Worm (Caenorhabditis elegans) whole organism, midembryonic: ENCODE results near the gene oac-2.

Experiments used
- T22C8.4 ChIP-seq: fragments of 200-800 bp; sonication (Bioruptor generic); IDR thresholded peaks from 2 replicates; pipeline ENCODE4 v1.3.6; 2022; ENCODE audit warnings: missing genetic modification characterization, missing compliant biosample characterization
- cog-1 ChIP-seq: sonication (generic microtip); optimal IDR thresholded peaks from 2 replicates; lab custom pipeline; 2016; ENCODE audit warnings: missing genetic modification characterization, missing compliant biosample characterization
- flt-1 ChIP-seq: fragments of 200-800 bp; sonication (Bioruptor generic); IDR thresholded peaks from 2 replicates; pipeline ENCODE4 v1.3.6; 2022; ENCODE audit warnings: missing genetic modification characterization, missing compliant biosample characterization
- klf-2 ChIP-seq: fragments of 200-800 bp; sonication (Bioruptor generic); conservative IDR thresholded peaks from 2 replicates; pipeline ENCODE4 v1.3.6; 2022; ENCODE audit warnings: missing genetic modification reagents, missing genetic modification characterization, missing compliant biosample characterization
- med-1 ChIP-seq: sonication (generic microtip); optimal IDR thresholded peaks from 2 replicates; lab custom pipeline; 2017; ENCODE audit warnings: missing genetic modification characterization, mild to moderate bottlenecking, missing compliant biosample characterization, antibody characterized with exemption, missing genetic modification reagents; ENCODE audit not compliant: insufficient read depth
- ref-1 ChIP-seq: fragments of 200-800 bp; sonication (Bioruptor generic); conservative IDR thresholded peaks from 2 replicates; pipeline ENCODE4 v1.3.6; 2022; ENCODE audit warnings: missing genetic modification reagents, missing genetic modification characterization, missing compliant biosample characterization
- tab-1 ChIP-seq: fragments of 200-800 bp; sonication (Bioruptor generic); IDR thresholded peaks from 2 replicates; pipeline ENCODE4 v1.3.6; 2022; ENCODE audit warnings: missing genetic modification characterization, missing compliant biosample characterization
- ztf-23 ChIP-seq: fragments of 200-800 bp; sonication (Bioruptor generic); IDR thresholded peaks from 2 replicates; pipeline ENCODE4 v1.3.6; 2022; ENCODE audit warnings: missing genetic modification reagents, missing genetic modification characterization, missing compliant biosample characterization
- ztf-29 ChIP-seq: fragments of 200-800 bp; sonication (Bioruptor generic); IDR thresholded peaks from 2 replicates; pipeline ENCODE4 v1.3.6; 2022; ENCODE audit warnings: missing genetic modification reagents, missing genetic modification characterization, missing compliant biosample characterization

DNA sequence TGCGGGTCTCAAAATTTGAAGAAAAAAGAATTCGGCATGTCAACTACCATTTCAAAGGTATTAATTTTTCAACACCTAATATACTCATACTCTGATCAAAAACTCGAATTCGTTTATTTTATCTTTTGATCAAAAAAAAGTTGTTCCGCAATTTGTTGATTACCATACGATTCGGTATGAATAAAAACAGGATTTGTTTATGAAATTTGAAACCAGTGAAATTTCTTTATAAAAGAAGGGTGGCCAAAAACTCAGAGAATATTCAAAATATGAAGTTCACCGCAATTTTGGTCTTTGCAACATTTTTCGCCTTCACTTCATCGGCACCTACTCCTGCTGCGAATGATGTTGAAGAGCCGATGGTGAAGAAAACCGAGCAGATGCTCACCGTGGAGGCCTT is 27.1 kb upstream of the oac-2 start, which contains the start of the genes C07G3.8 and C07G3.10:
- TF ChIP-seq tab-1 (GFP tag; lab: Robert Waterston, UW): no peak
- no peak for TF ChIP-seq flt-1 (GFP tag; lab: Robert Waterston, UW)
- TF ChIP-seq ztf-29: no peak
- no peak for TF ChIP-seq T22C8.4 (GFP tag; lab: Robert Waterston, UW)
- TF ChIP-seq klf-2: no peak
- TF ChIP-seq ref-1: no peak
- no peak for TF ChIP-seq cog-1 (tag; lab: Kevin White, UChicago)
- no peak for TF ChIP-seq med-1 (GFP tag; lab: Kevin White, UChicago)
- no peak for TF ChIP-seq ztf-23 (GFP tag; lab: Robert Waterston, UW)
